Worm (Caenorhabditis elegans) whole organism, young adult: Measurements from ENCODE around the gene cnc-6.

Experiments used
- B0336.3 ChIP-seq: fragments of 200-800 bp; sonication (Bioruptor generic); IDR thresholded peaks from 2 replicates; pipeline ENCODE4 v1.3.6; 2022; ENCODE audit warnings: missing genetic modification characterization, missing compliant biosample characterization
- F39B2.1 ChIP-seq: fragments of 200-800 bp; sonication (Bioruptor generic); IDR thresholded peaks from 2 replicates; pipeline ENCODE4 v1.3.6; 2022; ENCODE audit warnings: missing genetic modification reagents, missing genetic modification characterization, missing compliant biosample characterization
- K12H6.12 ChIP-seq: fragments of 200-800 bp; sonication (Bioruptor generic); optimal IDR thresholded peaks from 2 replicates; lab custom pipeline; 2018; ENCODE audit warnings: mild to moderate bottlenecking, missing genetic modification characterization, missing compliant biosample characterization
- cebp-2 ChIP-seq: fragments of 200-800 bp; sonication (Bioruptor generic); IDR thresholded peaks from 2 replicates; pipeline ENCODE4 v1.3.6; 2022; ENCODE audit warnings: missing genetic modification characterization, missing compliant biosample characterization
- chd-7 ChIP-seq: sonication (generic microtip); optimal IDR thresholded peaks from 2 replicates; lab custom pipeline; 2016; ENCODE audit warnings: mild to moderate bottlenecking, missing genetic modification characterization, moderate library complexity, missing compliant biosample characterization
- fkh-3 ChIP-seq: sonication (generic microtip); optimal IDR thresholded peaks from 2 replicates; lab custom pipeline; 2016; ENCODE audit warnings: mild to moderate bottlenecking, missing genetic modification characterization, missing compliant biosample characterization
- snpc-4 ChIP-seq, 5 experiments: fragments of 150-350 bp in 1 of 5; sonication (generic microtip) in 4 of 5; optimal IDR thresholded peaks; 2 replicates each; lab custom pipeline; 2014 to 2018; ENCODE audit warnings: missing genetic modification characterization in 5 of 5, missing biosample characterization in 3 of 5, antibody characterized with exemption in 2 of 5, mild to moderate bottlenecking in 2 of 5, missing compliant biosample characterization in 2 of 5, missing genotype in 2 of 5, moderate library complexity in 2 of 5, missing genetic modification reagents in 1 of 5

ce11 chrIII:1733001-1733400 is 30.3 kb upstream of the cnc-6 start, which contains the start of gene ser-4:
- TF ChIP-seq B0336.3 (GFP tag; lab: Robert Waterston, UW) = no peak
- no peak for TF ChIP-seq fkh-3 (tag; lab: Kevin White, UChicago)
- no peak for TF ChIP-seq chd-7 (tag; lab: Kevin White, UChicago)
- TF ChIP-seq cebp-2 (GFP tag; lab: Robert Waterston, UW) = no peak
- no peak for TF ChIP-seq F39B2.1
- TF ChIP-seq K12H6.12 (tag; lab: Kevin White, UChicago) = no peak
- TF ChIP-seq snpc-4 (GFP tag; optimal IDR thresholded peaks at IDR 0.05; lab: Kevin White, UChicago) = no peak
- TF ChIP-seq snpc-4 (tag; optimal IDR thresholded peaks at IDR 0.05; lab: Kevin White, UChicago) = no peak
